Worm (Caenorhabditis elegans) whole organism, L2 larva: ENCODE measurements around the gene Y39B6A.3.

Experiments used
- alr-1 ChIP-seq: fragments of 150-350 bp; optimal IDR thresholded peaks from 2 replicates; lab custom pipeline; 2014; ENCODE audit warnings: missing biosample characterization, missing genetic modification characterization
- ama-1 ChIP-seq: fragments of 150-350 bp; optimal IDR thresholded peaks from 2 replicates; lab custom pipeline; 2018; ENCODE audit warnings: inconsistent platforms
- elt-3 ChIP-seq: sonication (generic microtip); optimal IDR thresholded peaks from 2 replicates; lab custom pipeline; 2017; ENCODE audit warnings: missing biosample characterization, missing genetic modification characterization
- fos-1 ChIP-seq: fragments of 150-350 bp; optimal IDR thresholded peaks from 2 replicates; lab custom pipeline; 2014; ENCODE audit warnings: missing biosample characterization, missing genetic modification characterization
- gmeb-1 ChIP-seq: fragments of 150-350 bp; optimal IDR thresholded peaks from 2 replicates; lab custom pipeline; 2014; ENCODE audit warnings: missing biosample characterization, missing genetic modification characterization
- sma-3 ChIP-seq: sonication (generic microtip); optimal IDR thresholded peaks from 2 replicates; lab custom pipeline; 2016; ENCODE audit warnings: missing genetic modification reagents, missing genetic modification characterization, missing compliant biosample characterization
- sma-9 ChIP-seq, 2 experiments: fragments of 150-350 bp in 1 of 2; sonication (generic microtip) in 1 of 2; optimal IDR thresholded peaks; 2 replicates each; lab custom pipeline; 2014 to 2016; ENCODE audit warnings: missing genetic modification characterization in 2 of 2, mild to moderate bottlenecking in 1 of 2, missing biosample characterization in 1 of 2, missing compliant biosample characterization in 1 of 2, missing genetic modification reagents in 1 of 2, moderate library complexity in 1 of 2

ce11 chrV:19206911-19207310, 17.1 kb upstream of the Y39B6A.3 start:
- no peak for TF ChIP-seq sma-9 (GFP tag; optimal IDR thresholded peaks at IDR 0.05; lab: Kevin White, UChicago)
- no peak for TF ChIP-seq sma-9 (tag; optimal IDR thresholded peaks at IDR 0.05; lab: Kevin White, UChicago)
- TF ChIP-seq sma-3 (GFP tag; lab: Kevin White, UChicago): no peak
- peak; percentile 73 for TF ChIP-seq fos-1
- no peak for TF ChIP-seq gmeb-1 (tag; lab: Kevin White, UChicago)
- TF ChIP-seq alr-1: no peak
- no peak for TF ChIP-seq ama-1 (lab: Kevin White, UChicago)
- no peak for TF ChIP-seq elt-3
